Worm (Caenorhabditis elegans): ENCODE data around the gene sulp-4.
A peak's percentile ranks its signal among the peaks of the same experiment; 100 is the strongest.

sulp-4 gene

DNA sequence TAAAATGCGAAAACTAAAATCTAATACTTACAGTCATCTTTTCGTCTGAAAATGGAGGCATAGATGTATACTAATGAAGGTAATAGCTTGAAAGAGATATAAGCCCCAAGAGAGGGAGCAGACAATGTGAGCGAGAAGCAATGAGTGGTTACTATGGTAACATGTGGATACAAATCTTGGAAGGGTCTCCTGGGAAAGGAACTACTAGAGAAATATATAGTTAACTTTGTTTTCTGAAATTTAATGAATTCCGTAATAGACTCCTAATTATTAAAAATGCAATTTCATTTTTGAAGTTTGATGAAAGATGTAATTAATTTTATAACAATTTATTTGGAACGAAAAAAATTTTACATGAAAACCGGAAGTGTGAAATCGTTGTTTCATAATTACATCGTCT lies 52.2 kb downstream of the sulp-4 start, which contains the start of gene osm-6:
osm-6 (minus strand) TSS at position 101 of the 400 bp plus-strand sequence.
- TF ChIP-seq mep-1 (tag; optimal IDR thresholded peaks at IDR 0.05) (no peak), nhr-237 (tag; optimal IDR thresholded peaks at IDR 0.05) (no peak), ces-1 (GFP tag; optimal IDR thresholded peaks at IDR 0.05) (peak; percentile 1), drap-1 (GFP tag; optimal IDR thresholded peaks at IDR 0.05) (no peak)

Data from whole organism, mixed stage, embryonic.